Worm (Caenorhabditis elegans) whole organism, L1 larva: Measurements from ENCODE around the gene K08H2.7.

Experiments used
- efl-1 ChIP-seq, 4 experiments: fragments of 150-350 bp; optimal IDR thresholded peaks in 3 of 4; peaks in 1 of 4; 1 replicate in 1 of 4; 2 replicates in 3 of 4; lab custom pipeline; 2014; ENCODE audit warnings: missing biosample characterization in 2 of 4, missing genetic modification characterization in 2 of 4, missing genetic modification reagents in 2 of 4
- elt-3 ChIP-seq, 6 experiments: fragments of 150-350 bp in 1 of 6; sonication (generic microtip); optimal IDR thresholded peaks; 2 replicates each; lab custom pipeline; 2017 to 2018; ENCODE audit warnings: missing biosample characterization in 6 of 6, missing genetic modification characterization in 6 of 6, inconsistent platforms in 1 of 6
- fkh-10 ChIP-seq: sonication (generic microtip); optimal IDR thresholded peaks from 2 replicates; lab custom pipeline; 2017; ENCODE audit warnings: missing biosample characterization, missing genetic modification reagents, missing genetic modification characterization
- fkh-4 ChIP-seq: sonication (generic microtip); optimal IDR thresholded peaks from 2 replicates; lab custom pipeline; 2016; ENCODE audit warnings: missing compliant biosample characterization, missing genetic modification characterization, borderline replicate concordance
- hlh-4 ChIP-seq: sonication (generic microtip); optimal IDR thresholded peaks from 2 replicates; lab custom pipeline; 2016; ENCODE audit warnings: mild to moderate bottlenecking, missing genetic modification characterization, missing compliant biosample characterization
- nhr-237 ChIP-seq: fragments of 150-350 bp; optimal IDR thresholded peaks from 2 replicates; lab custom pipeline; 2014; ENCODE audit warnings: missing biosample characterization, missing genetic modification characterization
- rnt-1 ChIP-seq: sonication (generic microtip); optimal IDR thresholded peaks from 2 replicates; lab custom pipeline; 2016; ENCODE audit warnings: mild to moderate bottlenecking, missing genetic modification characterization, moderate library complexity, missing compliant biosample characterization
- snpc-4 ChIP-seq: fragments of 150-350 bp; optimal IDR thresholded peaks from 2 replicates; lab custom pipeline; 2014; ENCODE audit warnings: missing biosample characterization, missing genetic modification characterization
- sptf-1 ChIP-seq: fragments of 150-350 bp; optimal IDR thresholded peaks from 2 replicates; lab custom pipeline; 2014; ENCODE audit warnings: missing biosample characterization, missing genetic modification characterization
- unc-30 ChIP-seq: sonication (generic microtip); optimal IDR thresholded peaks from 2 replicates; lab custom pipeline; 2017; ENCODE audit warnings: missing biosample characterization, missing genetic modification characterization

- no peak for TF ChIP-seq unc-30
- no peak for TF ChIP-seq snpc-4 (tag; lab: Kevin White, UChicago)
- no peak for TF ChIP-seq efl-1 (optimal IDR thresholded peaks at IDR 0.05; lab: Kevin White, UChicago)
- TF ChIP-seq efl-1 (GFP tag; optimal IDR thresholded peaks at IDR 0.05 in 1 of 2; lab: Kevin White, UChicago): no peak
- no peak for TF ChIP-seq nhr-237 (tag; lab: Kevin White, UChicago)
- no peak for TF ChIP-seq elt-3 (tag; optimal IDR thresholded peaks at IDR 0.05; lab: Kevin White, UChicago)
- no peak for TF ChIP-seq fkh-4 (tag; lab: Kevin White, UChicago)
- TF ChIP-seq rnt-1 (tag; lab: Kevin White, UChicago): no peak
- TF ChIP-seq hlh-4 (tag; lab: Kevin White, UChicago): no peak
- TF ChIP-seq fkh-10 (GFP tag; lab: Kevin White, UChicago): no peak
- no peak for TF ChIP-seq sptf-1
Observed at ce11 chrX:13221357-13221756, 26.9 kb downstream of the K08H2.7 start, which contains the start of gene asp-4.
